Worm (Caenorhabditis elegans) whole organism, L3 larva: ENCODE measurements around the gene F59F5.4.

Source experiments
- egl-27 ChIP-seq: sonication (generic microtip); optimal IDR thresholded peaks from 4 replicates; lab custom pipeline; 2017; ENCODE audit warnings: missing biosample characterization, missing genetic modification reagents, missing genetic modification characterization
- elt-1 ChIP-seq: fragments of 150-350 bp; optimal IDR thresholded peaks from 2 replicates; lab custom pipeline; 2014; ENCODE audit warnings: missing biosample characterization, missing genetic modification characterization
- jun-1 ChIP-seq: fragments of 150-350 bp; optimal IDR thresholded peaks from 2 replicates; lab custom pipeline; 2014; ENCODE audit warnings: missing biosample characterization, missing genetic modification reagents, missing genetic modification characterization
- nhr-43 ChIP-seq: sonication (generic microtip); optimal IDR thresholded peaks from 2 replicates; lab custom pipeline; 2016; ENCODE audit warnings: mild to moderate bottlenecking, missing genetic modification characterization, missing compliant biosample characterization; ENCODE audit not compliant: poor library complexity, severe bottlenecking
- nhr-76 ChIP-seq: fragments of 150-350 bp; sonication (generic microtip); optimal IDR thresholded peaks from 5 replicates; lab custom pipeline; 2014; ENCODE audit warnings: missing biosample characterization, missing genetic modification characterization
- nhr-77 ChIP-seq: fragments of 150-350 bp; optimal IDR thresholded peaks from 2 replicates; lab custom pipeline; 2014; ENCODE audit warnings: missing biosample characterization, missing genetic modification characterization

DNA sequence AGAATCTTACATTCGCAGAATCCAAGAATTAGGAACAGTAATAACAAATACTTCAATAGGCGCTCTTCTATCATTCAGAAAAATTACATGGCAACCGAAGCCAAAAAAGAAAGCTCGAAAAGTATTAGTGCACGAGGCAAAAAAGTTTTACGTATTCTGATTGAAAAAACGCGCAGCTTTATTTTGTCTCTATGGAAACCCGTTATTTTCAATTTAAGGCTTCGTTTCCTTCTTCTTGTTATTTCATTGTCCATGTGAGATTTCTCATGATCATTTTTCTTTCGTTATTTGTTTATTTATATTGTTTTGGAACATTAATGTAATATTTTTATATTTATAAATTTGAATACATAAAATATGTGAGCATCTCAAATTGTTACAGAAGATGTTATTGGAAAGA, 46.7 kb downstream of the F59F5.4 start, which contains the start of gene F57C7.4:
- TF ChIP-seq elt-1 (no peak), jun-1 (tag; lab: Kevin White, UChicago) (no peak), egl-27 (tag; lab: Kevin White, UChicago) (no peak), nhr-76 (no peak), nhr-77 (tag; lab: Kevin White, UChicago) (no peak), nhr-43 (no peak)
